Fruit fly (Drosophila melanogaster) whole organism, wandering third instar larva: ENCODE results near the gene mad2.

Source experiments
- Abd-B ChIP-seq: fragments of >200 bp; optimal IDR thresholded peaks from 2 replicates; lab custom pipeline; 2017; ENCODE audit warnings: missing biosample characterization, missing genetic modification characterization
- CG32264 ChIP-seq: fragments of 200-800 bp; sonication (Bioruptor generic); optimal IDR thresholded peaks from 2 replicates; lab custom pipeline; 2016; ENCODE audit warnings: missing biosample characterization, missing genetic modification characterization
- CG9705 ChIP-seq: fragments of 200-800 bp; sonication (Bioruptor generic); optimal IDR thresholded peaks from 2 replicates; lab custom pipeline; 2018; ENCODE audit warnings: missing biosample characterization, mild to moderate bottlenecking, missing genetic modification characterization
- Dfd ChIP-seq: fragments of >200 bp; optimal IDR thresholded peaks from 2 replicates; lab custom pipeline; 2017; ENCODE audit warnings: missing biosample characterization, missing genetic modification characterization
- Dif ChIP-seq: fragments of 200-275, 200-300 bp; sonication (Bioruptor generic); optimal IDR thresholded peaks from 2 replicates; lab custom pipeline; 2018; ENCODE audit warnings: missing biosample characterization, missing genetic modification characterization; ENCODE audit not compliant: partially characterized antibody
- GATAd ChIP-seq: sonication (Bioruptor generic); optimal IDR thresholded peaks from 2 replicates; lab custom pipeline; 2016; ENCODE audit warnings: missing biosample characterization, missing genetic modification characterization
- HLH106 ChIP-seq: fragments of 200-800 bp; optimal IDR thresholded peaks from 3 replicates; lab custom pipeline; 2019; ENCODE audit warnings: missing biosample characterization, mild to moderate bottlenecking, missing genetic modification characterization, moderate library complexity
- Hnf4 ChIP-seq: fragments of 200-800 bp; sonication (Bioruptor generic); optimal IDR thresholded peaks from 2 replicates; lab custom pipeline; 2016; ENCODE audit warnings: missing biosample characterization, mild to moderate bottlenecking, missing genetic modification characterization
- Hr78 ChIP-seq: fragments of >200 bp; optimal IDR thresholded peaks from 2 replicates; lab custom pipeline; 2017; ENCODE audit warnings: missing biosample characterization, missing genetic modification characterization
- Hr83 ChIP-seq: fragments of 200-300 bp; sonication (Bioruptor generic); optimal IDR thresholded peaks from 2 replicates; lab custom pipeline; 2016; ENCODE audit warnings: missing biosample characterization, mild to moderate bottlenecking, missing genetic modification characterization, moderate library complexity; ENCODE audit not compliant: poor library complexity, severe bottlenecking
- Mio ChIP-seq: sonication (Bioruptor generic); optimal IDR thresholded peaks from 2 replicates; lab custom pipeline; 2016; ENCODE audit warnings: missing biosample characterization, missing genetic modification characterization
- Myc ChIP-seq: fragments of >200 bp; optimal IDR thresholded peaks from 2 replicates; lab custom pipeline; 2017
- N ChIP-seq: fragments of >200 bp; optimal IDR thresholded peaks from 2 replicates; lab custom pipeline; 2018; ENCODE audit warnings: missing biosample characterization, missing external identifiers, missing genetic modification characterization
- OdsH ChIP-seq: fragments of 200-800 bp; sonication (Bioruptor generic); optimal IDR thresholded peaks from 2 replicates; lab custom pipeline; 2016; ENCODE audit warnings: missing biosample characterization, mild to moderate bottlenecking, missing genetic modification characterization
- Rel ChIP-seq, 2 experiments: fragments of 200-800 bp; sonication (Bioruptor generic) in 1 of 2; optimal IDR thresholded peaks; 2 replicates in 1 of 2; 3 replicates in 1 of 2; lab custom pipeline; 2016 to 2019; ENCODE audit warnings: mild to moderate bottlenecking in 2 of 2, missing biosample characterization in 2 of 2, missing genetic modification characterization in 2 of 2, moderate library complexity in 1 of 2
- Sp1 ChIP-seq: fragments of 200-800 bp; sonication (Bioruptor generic); optimal IDR thresholded peaks from 3 replicates; lab custom pipeline; 2019; ENCODE audit warnings: missing biosample characterization, mild to moderate bottlenecking, missing genetic modification characterization, moderate library complexity
- Vsx2 ChIP-seq: fragments of 200-300, 225-300 bp; sonication (Bioruptor generic); optimal IDR thresholded peaks from 2 replicates; lab custom pipeline; 2018; ENCODE audit warnings: missing biosample characterization, missing genetic modification characterization; ENCODE audit not compliant: partially characterized antibody
- br ChIP-seq: fragments of 200-800 bp; sonication (Bioruptor generic); optimal IDR thresholded peaks from 2 replicates; lab custom pipeline; 2016; ENCODE audit warnings: missing biosample characterization, missing genetic modification characterization
- brk ChIP-seq: fragments of 200-800 bp; sonication (Bioruptor generic); optimal IDR thresholded peaks from 2 replicates; lab custom pipeline; 2016; ENCODE audit warnings: missing biosample characterization, mild to moderate bottlenecking, missing genetic modification characterization
- dl ChIP-seq, 2 experiments: fragments of 175-275, 200-275 bp in 1 of 2; fragments of 200-275 bp in 1 of 2; sonication (Bioruptor generic); optimal IDR thresholded peaks; lab custom pipeline; 2018; ENCODE audit warnings: mild to moderate bottlenecking in 2 of 2, missing biosample characterization in 2 of 2, missing genetic modification characterization in 2 of 2, moderate library complexity in 2 of 2; ENCODE audit not compliant: partially characterized antibody in 2 of 2, insufficient read depth in 1 of 2
- dmrt93B ChIP-seq: fragments of 200-800 bp; sonication (Bioruptor generic); optimal IDR thresholded peaks from 2 replicates; lab custom pipeline; 2018; ENCODE audit warnings: missing biosample characterization, mild to moderate bottlenecking, missing genetic modification characterization
- dsf ChIP-seq: sonication (Bioruptor generic); optimal IDR thresholded peaks from 2 replicates; lab custom pipeline; 2016; ENCODE audit warnings: missing biosample characterization, missing genetic modification characterization, borderline replicate concordance
- foxo ChIP-seq, 2 experiments: fragments of 200-800 bp; sonication (Bioruptor generic); optimal IDR thresholded peaks; 2 replicates in 1 of 2; 3 replicates in 1 of 2; lab custom pipeline; 2016 to 2017; ENCODE audit warnings: missing biosample characterization in 2 of 2, missing genetic modification characterization in 2 of 2
- fru ChIP-seq: fragments of 200-800 bp; sonication (Bioruptor generic); optimal IDR thresholded peaks from 3 replicates; lab custom pipeline; 2016; ENCODE audit warnings: missing biosample characterization, mild to moderate bottlenecking, missing genetic modification characterization
- h ChIP-seq: fragments of 200-800 bp; sonication (Bioruptor generic); optimal IDR thresholded peaks from 3 replicates; lab custom pipeline; 2016; ENCODE audit warnings: missing biosample characterization, mild to moderate bottlenecking, missing genetic modification characterization
- lola ChIP-seq: fragments of >200 bp; optimal IDR thresholded peaks from 2 replicates; lab custom pipeline; 2017; ENCODE audit warnings: missing biosample characterization, missing genetic modification characterization
- pan ChIP-seq: fragments of >200 bp; optimal IDR thresholded peaks from 2 replicates; lab custom pipeline; 2017
- psq ChIP-seq: fragments of 200-800 bp; sonication (Bioruptor generic); optimal IDR thresholded peaks from 3 replicates; lab custom pipeline; 2017; ENCODE audit warnings: missing biosample characterization, mild to moderate bottlenecking, missing genetic modification characterization, moderate library complexity
- rgr ChIP-seq: fragments of 200-800 bp; sonication (Bioruptor generic); optimal IDR thresholded peaks from 3 replicates; lab custom pipeline; 2016; ENCODE audit warnings: missing biosample characterization, mild to moderate bottlenecking, missing genetic modification characterization
- sage ChIP-seq: fragments of 200-800 bp; sonication (Bioruptor generic); optimal IDR thresholded peaks from 2 replicates; lab custom pipeline; 2016; ENCODE audit warnings: missing biosample characterization, mild to moderate bottlenecking, missing genetic modification characterization
- sv ChIP-seq: fragments of 200-800 bp; sonication (Bioruptor generic); optimal IDR thresholded peaks from 3 replicates; lab custom pipeline; 2016; ENCODE audit warnings: missing biosample characterization, missing genetic modification characterization
- tai ChIP-seq: sonication (Bioruptor generic); optimal IDR thresholded peaks from 2 replicates; lab custom pipeline; 2016; ENCODE audit warnings: missing biosample characterization, missing genetic modification characterization
- usp ChIP-seq: fragments of >200 bp; optimal IDR thresholded peaks from 2 replicates; lab custom pipeline; 2017; ENCODE audit warnings: missing biosample characterization, missing genetic modification characterization
- woc ChIP-seq: sonication (Bioruptor generic); optimal IDR thresholded peaks from 2 replicates; lab custom pipeline; 2016; ENCODE audit warnings: missing biosample characterization, mild to moderate bottlenecking, missing genetic modification characterization

The mad2 gene

dm6 chr3L:5828275-5828674, 15.4 kb upstream of the mad2 start:
- TF ChIP-seq h (no peak), foxo (GFP tag; optimal IDR thresholded peaks at IDR 0.05; lab: Kevin White, UChicago) (no peak), fru (GFP tag; lab: Kevin White, UChicago) (no peak), dl (GFP tag; optimal IDR thresholded peaks at IDR 0.05; lab: Kevin White, UChicago; ENCODE audit: insufficient read depth in 1 of 2, partially characterized antibody in 2 of 2) (no peak), CG9705 (GFP tag; lab: Kevin White, UChicago) (no peak)

- TF ChIP-seq Rel (GFP tag; optimal IDR thresholded peaks at IDR 0.05; lab: Kevin White, UChicago) (no peak), Rel (tag; optimal IDR thresholded peaks at IDR 0.05; lab: Kevin White, UChicago) (no peak), GATAd (GFP tag; lab: Kevin White, UChicago) (no peak), sv (GFP tag; lab: Kevin White, UChicago) (no peak), OdsH (GFP tag; lab: Kevin White, UChicago) (no peak), N (GFP tag; lab: Kevin White, UChicago) (no peak), Dfd (no peak), Dif (no peak), brk (GFP tag; lab: Kevin White, UChicago) (no peak), Vsx2 (GFP tag; lab: Kevin White, UChicago) (no peak), Abd-B (GFP tag; lab: Kevin White, UChicago) (no peak), CG32264 (GFP tag; lab: Kevin White, UChicago) (no peak), Hr78 (GFP tag; lab: Kevin White, UChicago) (no peak), dl (GFP tag; optimal IDR thresholded peaks at IDR 0.05; lab: Kevin White, UChicago; ENCODE audit: insufficient read depth in 1 of 2, partially characterized antibody in 2 of 2) (no peak), CG9705 (GFP tag; lab: Kevin White, UChicago) (no peak)
- TF ChIP-seq, all 38 proteins: peak for 0
These were observed 12.6 kb upstream of the mad2 start for dm6 chr3L:5825483-5825882.

dm6 chr3L:5823763-5824445, 11.0 kb upstream of the mad2 start:
- TF ChIP-seq dmrt93B (GFP tag; lab: Kevin White, UChicago), result peak; percentile 6
- TF ChIP-seq fru (GFP tag; lab: Kevin White, UChicago), result peak; percentile 18
- TF ChIP-seq sage, result no peak
- no peak for TF ChIP-seq CG9705 (GFP tag; lab: Kevin White, UChicago)
- no peak for TF ChIP-seq usp
- no peak for TF ChIP-seq dsf
- no peak for TF ChIP-seq GATAd (GFP tag; lab: Kevin White, UChicago)
- peak; percentile 60 for TF ChIP-seq sv (GFP tag; lab: Kevin White, UChicago)
- TF ChIP-seq Sp1, result no peak
- TF ChIP-seq tai, result no peak
- no peak for TF ChIP-seq brk (GFP tag; lab: Kevin White, UChicago)
- TF ChIP-seq Hnf4 (GFP tag; lab: Kevin White, UChicago), result no peak
- no peak for TF ChIP-seq Dfd
- TF ChIP-seq OdsH (GFP tag; lab: Kevin White, UChicago), result no peak
- TF ChIP-seq CG32264 (GFP tag; lab: Kevin White, UChicago), result no peak
- TF ChIP-seq br (GFP tag; lab: Kevin White, UChicago), result no peak
- no peak for TF ChIP-seq foxo (GFP tag; optimal IDR thresholded peaks at IDR 0.05; lab: Kevin White, UChicago)
- no peak for TF ChIP-seq pan (lab: Kevin White, UChicago)
- TF ChIP-seq Myc (lab: Kevin White, UChicago), result no peak
- no peak for TF ChIP-seq woc (GFP tag; lab: Kevin White, UChicago)
- TF ChIP-seq Vsx2 (GFP tag; lab: Kevin White, UChicago), result no peak
- TF ChIP-seq, all 38 proteins: peak for 3

dm6 chr3L:5821506-5821905, 8.6 kb upstream of the mad2 start:
- TF ChIP-seq h (peak; percentile 13), rgr (GFP tag; lab: Kevin White, UChicago) (peak; percentile 4), Rel (GFP tag; optimal IDR thresholded peaks at IDR 0.05; lab: Kevin White, UChicago) (no peak), Rel (tag; optimal IDR thresholded peaks at IDR 0.05; lab: Kevin White, UChicago) (no peak)

- TF ChIP-seq CG9705 (GFP tag; lab: Kevin White, UChicago), result no peak
- no peak for TF ChIP-seq N (GFP tag; lab: Kevin White, UChicago)
- TF ChIP-seq Hr83 (GFP tag; lab: Kevin White, UChicago), result no peak
- no peak for TF ChIP-seq Hr78 (GFP tag; lab: Kevin White, UChicago)
- no peak for TF ChIP-seq Rel (GFP tag; optimal IDR thresholded peaks at IDR 0.05; lab: Kevin White, UChicago)
- no peak for TF ChIP-seq Rel (tag; optimal IDR thresholded peaks at IDR 0.05; lab: Kevin White, UChicago)
- no peak for TF ChIP-seq Myc (lab: Kevin White, UChicago)
- no peak for TF ChIP-seq pan (lab: Kevin White, UChicago)
- TF ChIP-seq brk (GFP tag; lab: Kevin White, UChicago), result no peak
- TF ChIP-seq dmrt93B (GFP tag; lab: Kevin White, UChicago), result no peak
- TF ChIP-seq sv (GFP tag; lab: Kevin White, UChicago), result no peak
- no peak for TF ChIP-seq usp
- TF ChIP-seq Hnf4 (GFP tag; lab: Kevin White, UChicago), result no peak
- no peak for TF ChIP-seq GATAd (GFP tag; lab: Kevin White, UChicago)
- no peak for TF ChIP-seq br (GFP tag; lab: Kevin White, UChicago)
- no peak for TF ChIP-seq Mio (GFP tag; lab: Kevin White, UChicago)
- no peak for TF ChIP-seq HLH106 (tag; lab: Kevin White, UChicago)
- no peak for TF ChIP-seq psq (GFP tag; lab: Kevin White, UChicago)
- TF ChIP-seq lola (GFP tag; lab: Kevin White, UChicago), result no peak
- TF ChIP-seq OdsH (GFP tag; lab: Kevin White, UChicago), result no peak
These were observed 7.9 kb upstream of the mad2 start for dm6 chr3L:5820793-5821192.
